Worm (Caenorhabditis elegans): ENCODE results near the gene B0024.4.
"Not testable (repeated sequence)": the region's sequence is repeated elsewhere in the genome, so short reads cannot be mapped to it uniquely, and the experiment has no call there.

Gene B0024.4

ce11 chrV:10333843-10334242 is 36.6 kb downstream of the B0024.4 start:
- TF ChIP-seq unc-62 (GFP tag; optimal IDR thresholded peaks at IDR 0.05): no peak

DNA sequence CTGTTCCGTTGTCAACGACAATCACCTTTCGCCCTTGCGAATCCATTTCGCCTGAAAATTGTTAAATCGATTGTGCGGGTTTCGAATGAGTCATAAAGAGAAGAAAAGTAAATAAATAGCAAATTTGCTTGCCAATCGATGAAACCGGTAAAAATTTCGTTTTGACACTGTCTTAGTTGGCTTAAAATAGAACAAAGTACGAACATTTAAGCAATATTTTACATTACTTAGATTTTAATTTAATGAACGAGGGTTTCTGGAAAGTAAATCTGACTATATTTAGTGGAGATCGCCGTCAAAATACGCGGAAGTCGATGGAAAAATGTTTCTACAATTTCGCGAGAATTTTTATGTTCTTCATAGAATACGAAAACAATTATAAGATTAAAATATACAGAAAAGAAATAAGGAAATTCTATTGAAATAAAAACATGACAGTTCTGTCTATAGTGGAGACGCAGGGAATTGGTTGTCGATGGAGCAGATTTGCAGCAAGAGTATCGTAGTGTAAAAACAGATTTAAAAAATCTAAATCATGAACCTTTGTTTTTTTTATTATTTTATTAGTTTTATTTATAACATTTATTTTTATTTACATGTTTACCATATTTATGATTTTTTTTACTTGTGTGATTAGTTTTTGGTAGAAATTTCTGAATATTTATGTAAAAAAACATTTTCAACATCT is 41.2 kb downstream of the B0024.4 start, which contains the start of gene arx-2:
TSS of gene arx-2 (minus strand) at position 51 of the 688 bp plus-strand sequence.
- TF ChIP-seq unc-62 (GFP tag; optimal IDR thresholded peaks at IDR 0.05): no peak

- TF ChIP-seq unc-62 (GFP tag; optimal IDR thresholded peaks at IDR 0.05): no peak
Measured at ce11 chrV:10339200-10339599, 42.0 kb downstream of the B0024.4 start, which contains the start of gene K07C5.2. Gene K07C5.2, plus strand, starts transcription at chrV:10339500.

DNA sequence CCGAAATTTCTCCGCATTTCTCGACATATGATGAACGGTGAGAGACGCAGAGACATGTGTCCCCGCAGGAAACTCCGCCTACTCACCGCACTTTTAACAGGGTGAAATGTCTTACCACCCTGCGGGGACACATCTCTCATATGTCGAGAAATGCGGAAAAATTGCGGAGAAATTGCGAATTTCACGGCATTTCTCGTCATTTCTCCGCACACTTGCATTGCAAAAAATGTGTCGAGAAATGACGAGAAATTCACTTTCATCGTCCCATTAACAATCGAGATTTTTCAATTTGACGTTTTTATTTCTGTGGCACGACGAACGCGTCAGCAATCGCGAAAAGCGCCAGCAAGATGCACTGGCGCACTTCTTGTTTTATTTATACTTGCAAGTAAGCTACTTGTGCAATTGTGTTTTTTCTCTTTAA is 44.7 kb downstream of the B0024.4 start, which contains the start of gene K07C5.13:
TSS of gene K07C5.13 (plus strand) at position 151 of the 424 bp plus-strand sequence.
- not testable (repeated sequence) for TF ChIP-seq unc-62 (GFP tag; optimal IDR thresholded peaks at IDR 0.05)

ce11 chrV:10342904-10343303 is 45.7 kb downstream of the B0024.4 start, which contains the start of gene K07C5.3:
Gene K07C5.3, plus strand, starts transcription at chrV:10343032.
- no peak for TF ChIP-seq unc-62 (GFP tag; optimal IDR thresholded peaks at IDR 0.05)

Data from whole organism, dauer.